Worm (Caenorhabditis elegans) whole organism, L4 larva: Measurements from ENCODE around the gene btb-9.
"Not testable (repeated sequence)": the region's sequence is repeated elsewhere in the genome, so short reads cannot be mapped to it uniquely, and the experiment has no call there.

Experiments used
- F26F4.8 ChIP-seq: fragments of 200-800 bp; sonication (Bioruptor generic); conservative IDR thresholded peaks from 2 replicates; pipeline ENCODE4 v1.3.6; 2022; ENCODE audit warnings: missing genetic modification characterization, missing compliant biosample characterization
- F49E8.2 ChIP-seq: sonication (generic microtip); optimal IDR thresholded peaks from 2 replicates; lab custom pipeline; 2016; ENCODE audit warnings: missing compliant biosample characterization, mild to moderate bottlenecking, missing genetic modification characterization, borderline replicate concordance
- T26A8.4 ChIP-seq: fragments of 200-800 bp; sonication (Bioruptor generic); IDR thresholded peaks from 2 replicates; pipeline ENCODE4 v1.3.6; 2022; ENCODE audit warnings: missing genetic modification characterization, missing compliant biosample characterization
- Y48G9A.11 ChIP-seq: fragments of 200-800 bp; sonication (Bioruptor generic); IDR thresholded peaks from 2 replicates; pipeline ENCODE4 v1.3.6; 2022; ENCODE audit warnings: missing genetic modification reagents, missing genetic modification characterization, missing compliant biosample characterization
- ZK546.5 ChIP-seq, 2 experiments: sonication (generic microtip); optimal IDR thresholded peaks; 2 replicates each; lab custom pipeline; 2017; ENCODE audit warnings: missing biosample characterization in 2 of 2, missing genetic modification characterization in 2 of 2
- aha-1 ChIP-seq: fragments of 150-350 bp; peaks from one replicate; lab custom pipeline; 2014; ENCODE audit warnings: missing biosample characterization, missing genetic modification characterization
- aly-2 ChIP-seq: sonication (generic microtip); optimal IDR thresholded peaks from 2 replicates; lab custom pipeline; 2018; ENCODE audit warnings: missing biosample characterization, missing genetic modification characterization
- arid-1 ChIP-seq: fragments of 200-800 bp; sonication (Bioruptor generic); conservative IDR thresholded peaks from 2 replicates; pipeline ENCODE4 v1.3.6; 2022; ENCODE audit warnings: missing genetic modification reagents, missing genetic modification characterization, missing compliant biosample characterization
- ceh-20 ChIP-seq: fragments of 200-800 bp; sonication (Bioruptor generic); IDR thresholded peaks from 2 replicates; pipeline ENCODE4 v1.3.6; 2022; ENCODE audit warnings: missing genetic modification reagents, missing genetic modification characterization, missing compliant biosample characterization
- ceh-28 ChIP-seq: fragments of 150-350 bp; optimal IDR thresholded peaks from 2 replicates; lab custom pipeline; 2014; ENCODE audit warnings: missing biosample characterization, missing genetic modification reagents, missing genetic modification characterization
- ceh-62 ChIP-seq: sonication (generic microtip); optimal IDR thresholded peaks from 2 replicates; lab custom pipeline; 2017; ENCODE audit warnings: missing biosample characterization, missing genetic modification characterization
- daf-16 ChIP-seq, 3 experiments: sonication (generic microtip); optimal IDR thresholded peaks; 2 replicates each; lab custom pipeline; 2016 to 2017; ENCODE audit warnings: missing genetic modification characterization in 3 of 3, missing genetic modification reagents in 3 of 3, mild to moderate bottlenecking in 2 of 3, missing compliant biosample characterization in 2 of 3, missing biosample characterization in 1 of 3, moderate library complexity in 1 of 3
- daf-8 ChIP-seq: fragments of 200-800 bp; sonication (Bioruptor generic); IDR thresholded peaks from 2 replicates; pipeline ENCODE4 v1.3.6; 2022; ENCODE audit warnings: missing genetic modification characterization, missing compliant biosample characterization
- dmd-6 ChIP-seq: fragments of 200-800 bp; sonication (Bioruptor generic); IDR thresholded peaks from 2 replicates; pipeline ENCODE4 v1.3.6; 2022; ENCODE audit warnings: missing genetic modification reagents, missing genetic modification characterization, missing compliant biosample characterization
- dmd-8 ChIP-seq: fragments of 200-800 bp; sonication (Bioruptor generic); IDR thresholded peaks from 2 replicates; pipeline ENCODE4 v1.3.6; 2022; ENCODE audit warnings: missing genetic modification characterization, missing compliant biosample characterization
- duxl-1 ChIP-seq: sonication (generic microtip); optimal IDR thresholded peaks from 2 replicates; lab custom pipeline; 2016; ENCODE audit warnings: mild to moderate bottlenecking, missing genetic modification characterization, moderate library complexity, missing compliant biosample characterization; ENCODE audit not compliant: poor library complexity
- hlh-11 ChIP-seq: fragments of 200-800 bp; sonication (Bioruptor generic); optimal IDR thresholded peaks from 2 replicates; lab custom pipeline; 2018; ENCODE audit warnings: mild to moderate bottlenecking, missing genetic modification characterization, missing compliant biosample characterization
- hlh-30 ChIP-seq: sonication (generic microtip); optimal IDR thresholded peaks from 2 replicates; lab custom pipeline; 2017; ENCODE audit warnings: antibody characterized with exemption, mild to moderate bottlenecking, missing genetic modification characterization, missing compliant biosample characterization; ENCODE audit not compliant: insufficient read depth
- lin-1 ChIP-seq: fragments of 200-800 bp; sonication (Bioruptor generic); IDR thresholded peaks from 2 replicates; pipeline ENCODE4 v1.3.6; 2022; ENCODE audit warnings: missing genetic modification reagents, missing genetic modification characterization, missing compliant biosample characterization
- nhr-237 ChIP-seq: sonication (generic microtip); optimal IDR thresholded peaks from 2 replicates; lab custom pipeline; 2017; ENCODE audit warnings: missing biosample characterization, missing genetic modification characterization
- nhr-28 ChIP-seq: fragments of 150-350 bp; optimal IDR thresholded peaks from 2 replicates; lab custom pipeline; 2014; ENCODE audit warnings: missing biosample characterization, missing genetic modification characterization
- nhr-42 ChIP-seq: fragments of 200-800 bp; sonication (Bioruptor generic); IDR thresholded peaks from 2 replicates; pipeline ENCODE4 v1.3.6; 2022; ENCODE audit warnings: missing genetic modification characterization, missing compliant biosample characterization
- php-3 ChIP-seq: fragments of 200-800 bp; sonication (Bioruptor generic); IDR thresholded peaks from 2 replicates; pipeline ENCODE4 v1.3.6; 2022; ENCODE audit warnings: missing genetic modification reagents, missing genetic modification characterization, missing compliant biosample characterization
- pqm-1 ChIP-seq: sonication (generic microtip); optimal IDR thresholded peaks from 2 replicates; lab custom pipeline; 2017; ENCODE audit warnings: missing biosample characterization, missing genetic modification characterization
- set-16 ChIP-seq: fragments of 200-800 bp; sonication (Bioruptor generic); IDR thresholded peaks from 2 replicates; pipeline ENCODE4 v1.3.6; 2022; ENCODE audit warnings: missing genetic modification reagents, missing genetic modification characterization, missing compliant biosample characterization
- snpc-4 ChIP-seq: fragments of 150-350 bp; optimal IDR thresholded peaks from 2 replicates; lab custom pipeline; 2014; ENCODE audit warnings: missing biosample characterization, missing genetic modification characterization
- tag-97 ChIP-seq: fragments of 200-800 bp; sonication (Bioruptor generic); IDR thresholded peaks from 2 replicates; pipeline ENCODE4 v1.3.6; 2022; ENCODE audit warnings: missing genetic modification characterization, missing compliant biosample characterization
- unc-62 ChIP-seq, 3 experiments: fragments of 150-350 bp in 1 of 3; sonication (generic microtip); optimal IDR thresholded peaks in 2 of 3; peaks in 1 of 3; 1 replicate in 1 of 3; 2 replicates in 2 of 3; lab custom pipeline; 2014 to 2017; ENCODE audit warnings: missing biosample characterization in 3 of 3, missing genetic modification characterization in 3 of 3, missing genetic modification reagents in 3 of 3, missing genotype in 1 of 3
- zfp-2 ChIP-seq: sonication (generic microtip); optimal IDR thresholded peaks from 2 replicates; lab custom pipeline; 2016; ENCODE audit warnings: mild to moderate bottlenecking, missing genetic modification characterization, missing compliant biosample characterization

btb-9 gene

ce11 chrII:1756582-1756981, 28.3 kb downstream of the btb-9 start, which contains the start of gene fbxb-53:
Gene fbxb-53, plus strand, starts transcription at chrII:1756882.
- TF ChIP-seq daf-8 (GFP tag; lab: Robert Waterston, UW) (no peak), unc-62 (GFP tag; optimal IDR thresholded peaks at IDR 0.05 in 1 of 2; lab: Kevin White, UChicago) (peak in 1 of 2 experiments; percentile 31), unc-62 (tag; optimal IDR thresholded peaks at IDR 0.05; lab: Kevin White, UChicago) (no peak)
- TF ChIP-seq, all 104 proteins: peak for 1

DNA sequence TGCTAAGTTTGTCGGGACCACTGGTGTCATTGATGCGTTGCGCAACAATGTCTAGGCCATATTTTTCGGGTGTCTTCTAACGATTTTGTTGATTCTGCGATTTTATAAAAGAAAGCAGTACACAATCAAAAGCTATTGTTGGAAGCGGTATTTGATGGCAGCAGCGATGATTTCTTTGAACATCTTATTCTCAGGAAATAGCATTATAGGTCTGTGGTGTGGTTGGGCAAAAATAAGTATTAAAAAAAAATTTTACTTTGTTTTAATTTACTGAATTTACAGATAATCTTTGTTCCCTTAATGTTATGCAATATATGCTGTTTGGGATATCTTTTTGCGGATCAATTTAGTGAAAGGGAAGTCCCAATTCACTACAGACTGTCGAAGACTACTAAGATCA, 28.7 kb downstream of the btb-9 start, which contains the start of gene F36H5.10:
Gene F36H5.10 (plus strand): TSS at position 301 of the 400 bp plus-strand sequence.
- TF ChIP-seq aha-1 (tag; lab: Kevin White, UChicago): peak; percentile 7
- TF ChIP-seq Y48G9A.11: no peak

ce11 chrII:1759602-1760001, 31.3 kb downstream of the btb-9 start, which contains the start of gene F36H5.18:
Gene F36H5.18, plus strand, starts transcription at chrII:1759902.
- TF ChIP-seq set-16 (GFP tag; lab: Robert Waterston, UW): no peak
- TF ChIP-seq, all 104 proteins: peak for 0

- TF ChIP-seq ceh-62 (tag; lab: Kevin White, UChicago) (no peak), tag-97 (no peak), zfp-2 (tag; lab: Kevin White, UChicago) (no peak), dmd-8 (GFP tag; lab: Robert Waterston, UW) (no peak), snpc-4 (tag; lab: Kevin White, UChicago) (no peak), ZK546.5 (tag; optimal IDR thresholded peaks at IDR 0.05; lab: Kevin White, UChicago) (no peak), nhr-42 (GFP tag; lab: Robert Waterston, UW) (no peak), F26F4.8 (GFP tag; lab: Robert Waterston, UW) (no peak), duxl-1 (no peak), ceh-20 (no peak), T26A8.4 (GFP tag; lab: Robert Waterston, UW) (no peak), pqm-1 (tag; lab: Kevin White, UChicago) (no peak), lin-1 (GFP tag; lab: Robert Waterston, UW) (no peak), hlh-30 (tag; lab: Kevin White, UChicago) (no peak), aly-2 (tag; lab: Kevin White, UChicago) (no peak)
These were observed 33.3 kb downstream of the btb-9 start, which contains the start of gene F36H5.4 for ce11 chrII:1761564-1761963. Gene F36H5.4, plus strand, starts transcription at chrII:1761864.

- TF ChIP-seq php-3 (no peak), nhr-237 (tag; lab: Kevin White, UChicago) (no peak), ceh-28 (tag; lab: Kevin White, UChicago) (no peak), aha-1 (tag; lab: Kevin White, UChicago) (peak; percentile 55)
These were observed 34.8 kb downstream of the btb-9 start, which contains the start of gene math-28 for ce11 chrII:1763072-1763471. Gene math-28, plus strand, starts transcription at chrII:1763372.

DNA sequence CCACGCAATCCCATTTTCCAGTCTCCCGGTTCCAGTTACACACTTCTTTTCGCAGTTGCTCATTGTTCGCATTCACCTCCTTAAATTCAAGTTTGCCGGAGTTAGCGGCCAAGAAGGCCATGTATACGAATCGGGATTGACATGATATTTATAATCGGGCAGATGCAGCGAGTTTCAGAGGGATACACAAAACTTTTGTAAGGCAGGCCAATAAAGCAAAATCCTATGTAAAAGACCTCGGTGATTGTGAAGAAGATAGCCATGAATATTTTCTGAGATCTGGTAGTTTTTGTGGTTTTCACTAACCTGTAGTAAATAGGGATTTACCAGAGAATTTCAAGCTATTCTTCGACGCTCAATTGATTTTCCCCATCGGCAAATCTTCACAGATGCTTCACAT, 38.4 kb downstream of the btb-9 start:
- TF ChIP-seq F49E8.2 (tag; lab: Kevin White, UChicago): no peak
- peak in 1 of 2 experiments; percentile 93 for TF ChIP-seq unc-62 (GFP tag; optimal IDR thresholded peaks at IDR 0.05 in 1 of 2; lab: Kevin White, UChicago)
- no peak for TF ChIP-seq unc-62 (tag; optimal IDR thresholded peaks at IDR 0.05; lab: Kevin White, UChicago)
- no peak for TF ChIP-seq arid-1 (GFP tag; lab: Robert Waterston, UW)

DNA sequence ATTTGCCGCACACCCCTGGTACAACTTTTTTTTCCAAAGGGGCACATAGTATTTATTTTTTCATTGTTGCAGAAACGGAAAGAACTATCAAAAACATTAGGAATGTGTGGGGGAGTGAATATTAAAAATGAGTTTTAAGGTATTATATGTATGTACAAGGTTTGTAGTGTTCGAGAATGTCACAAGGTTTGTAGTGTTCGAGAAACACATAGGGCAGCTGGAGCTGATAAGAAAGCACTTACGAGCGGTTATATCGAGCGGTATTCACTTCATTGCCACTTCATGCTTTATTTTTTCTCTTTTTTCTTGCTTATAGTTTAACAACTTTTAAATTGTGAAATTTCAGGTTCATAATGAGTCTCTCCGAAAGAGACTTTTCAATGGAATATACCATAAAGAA, 39.2 kb downstream of the btb-9 start:
- 0 out of 2 replicates have a peak, but pooled peaks have one; percentile 19 for TF ChIP-seq dmd-6 (GFP tag; lab: Robert Waterston, UW)
- peak; percentile 58 for TF ChIP-seq hlh-11 (tag; lab: Kevin White, UChicago)
- not testable (repeated sequence) for TF ChIP-seq daf-16 (GFP tag; optimal IDR thresholded peaks at IDR 0.05; lab: Kevin White, UChicago)
- TF ChIP-seq daf-16 (tag; optimal IDR thresholded peaks at IDR 0.05; lab: Kevin White, UChicago): peak; percentile 57
- TF ChIP-seq nhr-28: peak; percentile 95
- TF ChIP-seq php-3: peak; percentile 37; the same call in 1 of the 2 replicates
- peak; percentile 66 for TF ChIP-seq pqm-1 (tag; lab: Kevin White, UChicago)
- TF ChIP-seq aha-1 (tag; lab: Kevin White, UChicago): peak; percentile 15
